Worm (Caenorhabditis elegans) whole organism, late embryonic: ENCODE data around the gene ugt-51.
A peak's percentile ranks its signal among the peaks of the same experiment; 100 is the strongest.

ENCODE experiments used
- ceh-14 ChIP-seq: sonication (generic microtip); optimal IDR thresholded peaks from 2 replicates; lab custom pipeline; 2016; ENCODE audit warnings: missing genotype, missing genetic modification characterization, missing compliant biosample characterization
- dve-1 ChIP-seq: sonication (generic microtip); optimal IDR thresholded peaks from 2 replicates; lab custom pipeline; 2017; ENCODE audit warnings: antibody characterized with exemption, mild to moderate bottlenecking, missing genetic modification characterization, missing compliant biosample characterization
- elt-2 ChIP-seq: sonication (generic microtip); optimal IDR thresholded peaks from 2 replicates; lab custom pipeline; 2016; ENCODE audit warnings: missing genetic modification reagents, missing genetic modification characterization, missing compliant biosample characterization
- fax-1 ChIP-seq: sonication (generic microtip); optimal IDR thresholded peaks from 2 replicates; lab custom pipeline; 2016; ENCODE audit warnings: missing genotype, missing genetic modification characterization, missing compliant biosample characterization
- hlh-6 ChIP-seq: sonication (generic microtip); optimal IDR thresholded peaks from 2 replicates; lab custom pipeline; 2016; ENCODE audit warnings: missing genotype, missing genetic modification characterization, missing compliant biosample characterization
- nfya-1 ChIP-seq: sonication (generic microtip); optimal IDR thresholded peaks from 2 replicates; lab custom pipeline; 2017; ENCODE audit warnings: missing genetic modification characterization, mild to moderate bottlenecking, missing compliant biosample characterization, antibody characterized with exemption, moderate library complexity
- nhr-232 ChIP-seq: sonication (generic microtip); optimal IDR thresholded peaks from 2 replicates; lab custom pipeline; 2016; ENCODE audit warnings: missing genetic modification characterization, missing compliant biosample characterization
- pax-1 ChIP-seq: fragments of 150-350 bp; optimal IDR thresholded peaks from 2 replicates; lab custom pipeline; 2014; ENCODE audit warnings: missing biosample characterization, missing genetic modification characterization
- rnt-1 ChIP-seq: sonication (generic microtip); optimal IDR thresholded peaks from 2 replicates; lab custom pipeline; 2016; ENCODE audit warnings: missing genetic modification characterization, missing compliant biosample characterization
- syd-9 ChIP-seq: sonication (generic microtip); optimal IDR thresholded peaks from 2 replicates; lab custom pipeline; 2016; ENCODE audit warnings: mild to moderate bottlenecking, missing genetic modification characterization, moderate library complexity, missing compliant biosample characterization
- unc-86 ChIP-seq: sonication (generic microtip); optimal IDR thresholded peaks from 2 replicates; lab custom pipeline; 2016; ENCODE audit warnings: missing genetic modification characterization, missing compliant biosample characterization

ce11 chrV:5178051-5178450 lies 942 bp upstream of the ugt-51 start:
- TF ChIP-seq dve-1 (no peak), elt-2 (tag; lab: Kevin White, UChicago) (peak; percentile 60), nfya-1 (tag; lab: Kevin White, UChicago) (no peak), nhr-232 (tag; lab: Kevin White, UChicago) (no peak), rnt-1 (tag; lab: Kevin White, UChicago) (no peak), unc-86 (tag; lab: Kevin White, UChicago) (no peak), pax-1 (no peak), ceh-14 (tag; lab: Kevin White, UChicago) (no peak), syd-9 (no peak), fax-1 (no peak), hlh-6 (tag; lab: Kevin White, UChicago) (no peak)
